Worm (Caenorhabditis elegans): ENCODE measurements around the gene F28B12.6.

The F28B12.6 gene

ce11 chrII:5902139-5902538 lies 38.5 kb upstream of the F28B12.6 start:
- TF ChIP-seq aha-1 (tag) (peak; percentile 96), mes-2 (tag; optimal IDR thresholded peaks at IDR 0.05; ENCODE audit: poor library complexity, severe bottlenecking) (no peak)

- peak; percentile 64 for TF ChIP-seq aha-1 (tag)
- no peak for TF ChIP-seq Y75B8A.6 (GFP tag; IDR thresholded peaks at IDR 0.05)
These were observed 36.4 kb upstream of the F28B12.6 start, which contains the start of gene tsp-18 for ce11 chrII:5904252-5904651. Gene tsp-18 (plus strand): TSS chrII:5904552.

ce11 chrII:5906274-5906673 lies 34.4 kb upstream of the F28B12.6 start, which contains the start of gene F59G1.8:
Gene F59G1.8 (plus strand): TSS chrII:5906566.
- TF ChIP-seq saeg-2 (GFP tag; IDR thresholded peaks at IDR 0.05): no peak
- no peak for TF ChIP-seq madf-9 (GFP tag; conservative IDR thresholded peaks at IDR 0.05)
- no peak for TF ChIP-seq unc-62 (GFP tag; optimal IDR thresholded peaks at IDR 0.05 in 1 of 2)
- no peak for TF ChIP-seq unc-62 (tag; optimal IDR thresholded peaks at IDR 0.05)
- TF ChIP-seq tra-1 (GFP tag; IDR thresholded peaks at IDR 0.05): no peak
- peak; percentile 49 for TF ChIP-seq R02D3.7 (tag; optimal IDR thresholded peaks at IDR 0.05)
- TF ChIP-seq zag-1 (tag; optimal IDR thresholded peaks at IDR 0.05): no peak
- TF ChIP-seq dve-1 (tag; optimal IDR thresholded peaks at IDR 0.05; ENCODE audit: insufficient read depth): no peak
- no peak for TF ChIP-seq lin-38 (GFP tag; IDR thresholded peaks at IDR 0.05)

ce11 chrII:5907482-5907881 lies 33.2 kb upstream of the F28B12.6 start, which contains the start of gene vps-35:
Gene vps-35 (plus strand): TSS chrII:5907816.
- TF ChIP-seq mes-2 (tag; optimal IDR thresholded peaks at IDR 0.05; ENCODE audit: poor library complexity, severe bottlenecking) (peak; percentile 46), ceh-20 (GFP tag; IDR thresholded peaks at IDR 0.05) (no peak), tag-97 (GFP tag; IDR thresholded peaks at IDR 0.05) (no peak), lin-15B (tag; optimal IDR thresholded peaks at IDR 0.05) (no peak), spr-1 (tag; optimal IDR thresholded peaks at IDR 0.05) (no peak), hlh-30 (tag; optimal IDR thresholded peaks at IDR 0.05; ENCODE audit: insufficient read depth) (peak; percentile 44), nhr-28 (tag; optimal IDR thresholded peaks at IDR 0.05) (peak; percentile 76), hlh-11 (tag; optimal IDR thresholded peaks at IDR 0.05) (peak; percentile 10), Y5F2A.4 (GFP tag; optimal IDR thresholded peaks at IDR 0.05) (no peak), lin-13 (GFP tag; optimal IDR thresholded peaks at IDR 0.05) (no peak), T20F7.1 (GFP tag; optimal IDR thresholded peaks at IDR 0.05) (peak; percentile 64), madf-9 (GFP tag; conservative IDR thresholded peaks at IDR 0.05) (no peak), skn-1 (tag; optimal IDR thresholded peaks at IDR 0.05) (no peak), unc-39 (tag; optimal IDR thresholded peaks at IDR 0.05) (no peak), zip-2 (tag; optimal IDR thresholded peaks at IDR 0.05) (no peak), nhr-237 (tag; optimal IDR thresholded peaks at IDR 0.05) (no peak), nhr-6 (tag; optimal IDR thresholded peaks at IDR 0.05) (peak; percentile 56), pha-4 (GFP tag; IDR thresholded peaks at IDR 0.05) (no peak), pha-4 (tag; optimal IDR thresholded peaks at IDR 0.05) (peak; percentile 22), gei-8 (GFP tag; optimal IDR thresholded peaks at IDR 0.05) (no peak), set-16 (GFP tag; IDR thresholded peaks at IDR 0.05) (no peak), unc-62 (GFP tag; optimal IDR thresholded peaks at IDR 0.05 in 1 of 2) (peak in 1 of 2 experiments; percentile 52), unc-62 (tag; optimal IDR thresholded peaks at IDR 0.05) (no peak), lin-1 (GFP tag; IDR thresholded peaks at IDR 0.05) (no peak), lin-39 (tag; optimal IDR thresholded peaks at IDR 0.05) (no peak), lin-38 (GFP tag; IDR thresholded peaks at IDR 0.05) (peak; percentile 90), sdz-12 (GFP tag; optimal IDR thresholded peaks at IDR 0.05) (no peak), dve-1 (tag; optimal IDR thresholded peaks at IDR 0.05; ENCODE audit: insufficient read depth) (peak; percentile 30), Y105C5A.15 (GFP tag; IDR thresholded peaks at IDR 0.05) (no peak), lir-3 (tag; optimal IDR thresholded peaks at IDR 0.05) (no peak), attf-4 (tag; optimal IDR thresholded peaks at IDR 0.05) (no peak), nhr-48 (tag; optimal IDR thresholded peaks at IDR 0.05) (no peak), mep-1 (tag; optimal IDR thresholded peaks at IDR 0.05) (peak; percentile 45), daf-19 (GFP tag; conservative IDR thresholded peaks at IDR 0.05) (no peak), arid-1 (GFP tag; conservative IDR thresholded peaks at IDR 0.05) (no peak), lsy-2 (tag; optimal IDR thresholded peaks at IDR 0.05) (peak in 1 of 2 experiments; percentile 52), ceh-28 (tag; optimal IDR thresholded peaks at IDR 0.05) (no peak), saeg-2 (GFP tag; IDR thresholded peaks at IDR 0.05) (no peak), T26A8.4 (GFP tag; IDR thresholded peaks at IDR 0.05) (no peak), dpl-1 (GFP tag; optimal IDR thresholded peaks at IDR 0.05) (peak; percentile 19), fos-1 (tag; optimal IDR thresholded peaks at IDR 0.05) (no peak)
